Fruit fly (Drosophila melanogaster) whole organism, pupa: ENCODE measurements around the gene Tgi.

ENCODE experiments used
- CG10348 ChIP-seq: fragments of 200-800 bp; sonication (Bioruptor generic); IDR thresholded peaks from 2 replicates; pipeline ENCODE4 v1.3.6; 2022; ENCODE audit warnings: missing biosample characterization, missing genetic modification characterization
- CG12605 ChIP-seq: fragments of 200-800 bp; sonication (Bioruptor generic); IDR thresholded peaks from 2 replicates; pipeline ENCODE4 v1.3.6; 2022; ENCODE audit warnings: missing biosample characterization, missing genetic modification characterization
- CG13204 ChIP-seq: fragments of 200-800 bp; sonication (Bioruptor generic); optimal IDR thresholded peaks from 2 replicates; lab custom pipeline; 2018; ENCODE audit warnings: missing biosample characterization, mild to moderate bottlenecking, missing genetic modification characterization, moderate library complexity
- CG14655 ChIP-seq: fragments of 200-800 bp; sonication (Bioruptor generic); optimal IDR thresholded peaks from 3 replicates; lab custom pipeline; 2017; ENCODE audit warnings: mild to moderate bottlenecking, missing biosample characterization, missing genetic modification reagents, missing genetic modification characterization
- CG15710 ChIP-seq: fragments of 200-800 bp; sonication (Bioruptor generic); optimal IDR thresholded peaks from 2 replicates; lab custom pipeline; 2018; ENCODE audit warnings: missing biosample characterization, mild to moderate bottlenecking, missing genetic modification characterization, moderate library complexity
- CG17806 ChIP-seq: fragments of 200-800 bp; sonication (Bioruptor generic); optimal IDR thresholded peaks from 2 replicates; lab custom pipeline; 2018; ENCODE audit warnings: missing biosample characterization, mild to moderate bottlenecking, missing genetic modification characterization, moderate library complexity
- CG32121 ChIP-seq: fragments of 200-800 bp; sonication (Bioruptor generic); IDR thresholded peaks from 2 replicates; pipeline ENCODE4 v1.3.6; 2022; ENCODE audit warnings: missing biosample characterization, missing genetic modification characterization
- CG34367 ChIP-seq: fragments of 200-800 bp; sonication (Bioruptor generic); optimal IDR thresholded peaks from 2 replicates; lab custom pipeline; 2018; ENCODE audit warnings: missing biosample characterization, mild to moderate bottlenecking, missing genetic modification characterization
- CG4496 ChIP-seq: fragments of 200-800 bp; sonication (Bioruptor generic); IDR thresholded peaks from 3 replicates; pipeline ENCODE4 v1.3.6; 2022; ENCODE audit warnings: missing biosample characterization, missing genetic modification characterization
- CG8159 ChIP-seq: fragments of 200-800 bp; sonication (Bioruptor generic); optimal IDR thresholded peaks from 3 replicates; lab custom pipeline; 2018; ENCODE audit warnings: missing biosample characterization, mild to moderate bottlenecking, missing genetic modification characterization, moderate library complexity
- CG8301 ChIP-seq: fragments of 200-800 bp; sonication (Bioruptor generic); optimal IDR thresholded peaks from 2 replicates; lab custom pipeline; 2018; ENCODE audit warnings: missing biosample characterization, mild to moderate bottlenecking, missing genetic modification characterization
- CG9948 ChIP-seq: fragments of 200-800 bp; sonication (Bioruptor generic); optimal IDR thresholded peaks from 2 replicates; lab custom pipeline; 2018; ENCODE audit warnings: missing biosample characterization, mild to moderate bottlenecking, missing genetic modification characterization, moderate library complexity
- D1 ChIP-seq: fragments of 200-800 bp; sonication (Bioruptor generic); optimal IDR thresholded peaks from 2 replicates; lab custom pipeline; 2018; ENCODE audit warnings: missing biosample characterization, mild to moderate bottlenecking, missing genetic modification characterization, moderate library complexity
- EcR ChIP-seq: fragments of 200-800 bp; sonication (Bioruptor generic); optimal IDR thresholded peaks from 3 replicates; lab custom pipeline; 2019; ENCODE audit warnings: missing biosample characterization, missing genetic modification characterization, mild to moderate bottlenecking, moderate library complexity, missing genetic modification reagents
- Ets98B ChIP-seq: fragments of 200-800 bp; sonication (Bioruptor generic); IDR thresholded peaks from 2 replicates; pipeline ENCODE4 v1.3.6; 2022; ENCODE audit warnings: missing biosample characterization, missing genetic modification characterization
- Pif1A ChIP-seq: fragments of 200-800 bp; sonication (Bioruptor generic); optimal IDR thresholded peaks from 3 replicates; lab custom pipeline; 2016; ENCODE audit warnings: missing biosample characterization, missing genetic modification characterization
- Pif1B ChIP-seq: fragments of 200-800 bp; sonication (Bioruptor generic); optimal IDR thresholded peaks from 3 replicates; lab custom pipeline; 2016; ENCODE audit warnings: missing biosample characterization, missing genetic modification characterization
- Snoo ChIP-seq: fragments of 200-800 bp; sonication (Bioruptor generic); optimal IDR thresholded peaks from 3 replicates; lab custom pipeline; 2017; ENCODE audit warnings: missing biosample characterization, mild to moderate bottlenecking, missing genetic modification characterization, inconsistent platforms
- fd96Ca ChIP-seq: fragments of 200-800 bp; sonication (Bioruptor generic); IDR thresholded peaks from 3 replicates; pipeline ENCODE4 v1.3.6; 2022; ENCODE audit warnings: missing biosample characterization, missing genetic modification characterization
- gl ChIP-seq: fragments of 200-800 bp; sonication (Bioruptor generic); optimal IDR thresholded peaks from 2 replicates; lab custom pipeline; 2018; ENCODE audit warnings: missing biosample characterization, mild to moderate bottlenecking, missing genetic modification characterization
- rn ChIP-seq: fragments of 200-800 bp; sonication (Bioruptor generic); IDR thresholded peaks from 2 replicates; pipeline ENCODE4 v1.3.6; 2022; ENCODE audit warnings: missing biosample characterization, missing genetic modification characterization

Gene Tgi

DNA sequence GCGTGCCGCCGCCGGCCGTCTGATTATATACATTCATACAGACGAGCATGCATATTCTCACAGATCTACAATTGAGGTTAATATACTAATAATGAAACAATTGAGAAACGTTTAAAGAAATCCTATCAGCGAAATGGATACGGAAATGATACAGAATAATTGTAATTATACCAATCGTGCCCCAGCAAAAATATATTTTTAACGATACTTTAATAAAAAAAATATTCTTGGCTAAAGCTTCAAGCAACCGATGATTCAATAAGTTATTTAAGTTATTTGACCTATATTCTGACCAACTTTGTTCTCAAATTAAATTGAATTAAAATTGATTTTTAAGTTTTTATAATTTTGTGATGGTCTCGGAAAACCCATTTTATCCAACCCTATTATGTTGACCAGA, 10.5 kb upstream of the Tgi start:
- TF ChIP-seq CG12605 (GFP tag; lab: Robert Waterston, UW) (peak; percentile 18; the same call in 1 of the 2 replicates), CG8301 (tag; lab: Kevin White, UChicago) (peak; percentile 15), fd96Ca (GFP tag; lab: Robert Waterston, UW) (no peak), CG10348 (GFP tag; lab: Robert Waterston, UW) (no peak)

dm6 chr3L:13476566-13477452, 9.8 kb upstream of the Tgi start:
- TF ChIP-seq Pif1A (GFP tag; lab: Kevin White, UChicago) (peak; percentile 88), CG32121 (GFP tag; lab: Robert Waterston, UW) (peak; percentile 94), D1 (tag; lab: Kevin White, UChicago) (peak; percentile 92), CG12605 (GFP tag; lab: Robert Waterston, UW) (peak; percentile 75), CG10348 (GFP tag; lab: Robert Waterston, UW) (peak; percentile 71), Ets98B (GFP tag; lab: Robert Waterston, UW) (peak; percentile 90), CG17806 (peak; percentile 89), CG34367 (tag; lab: Kevin White, UChicago) (peak; percentile 91), CG8159 (tag; lab: Kevin White, UChicago) (peak; percentile 90), Pif1B (GFP tag; lab: Kevin White, UChicago) (peak; percentile 81), gl (tag; lab: Kevin White, UChicago) (peak; percentile 72), CG15710 (tag; lab: Kevin White, UChicago) (peak; percentile 93), fd96Ca (GFP tag; lab: Robert Waterston, UW) (peak; percentile 86), CG4496 (GFP tag; lab: Robert Waterston, UW) (peak; percentile 88), Snoo (tag; lab: Kevin White, UChicago) (peak; percentile 79), CG9948 (peak; percentile 95), CG8301 (tag; lab: Kevin White, UChicago) (peak; percentile 97), CG14655 (peak; percentile 97), EcR (GFP tag; lab: Kevin White, UChicago) (no peak), CG13204 (peak; percentile 60), rn (peak; percentile 87)
- TF ChIP-seq, all 21 proteins: peak for 20

DNA sequence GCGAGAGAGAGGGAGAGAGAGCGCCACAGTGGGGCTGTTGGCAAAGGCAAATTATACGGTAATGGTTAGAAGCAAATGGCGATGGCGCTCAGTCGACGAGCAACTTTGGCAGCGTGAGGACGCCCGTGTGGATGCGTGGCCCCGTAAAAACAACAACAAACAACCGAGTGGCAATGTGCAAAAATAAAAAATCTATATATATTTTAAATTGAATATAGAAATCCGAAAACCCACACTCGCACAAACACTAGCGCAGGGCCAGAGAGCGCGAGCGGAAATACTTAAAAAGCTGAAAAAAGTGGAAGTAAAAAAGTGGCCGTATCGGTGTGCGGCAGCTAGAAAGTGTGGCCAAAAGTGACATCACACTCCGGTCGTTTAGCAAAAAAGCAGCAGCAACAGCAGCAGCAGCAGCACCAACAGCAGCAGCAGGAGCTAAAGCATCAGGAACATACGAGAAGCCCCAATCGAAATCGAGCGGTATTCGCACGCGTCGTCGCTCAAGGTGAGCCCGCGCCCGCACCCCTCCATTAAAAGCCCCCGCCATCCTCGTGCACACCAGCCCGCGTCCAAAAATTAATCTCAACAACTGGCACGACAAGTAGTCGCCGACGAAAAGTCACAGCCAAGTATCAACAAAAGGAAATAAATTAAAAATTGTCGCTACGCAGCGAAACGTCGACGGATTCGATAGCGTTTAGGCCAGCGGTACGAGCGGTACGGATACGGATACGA, 9.0 kb upstream of the Tgi start, which contains the start of gene stv:
TSS of gene stv (plus strand) at position 89 of the 732 bp plus-strand sequence.
- TF ChIP-seq Ets98B (GFP tag; lab: Robert Waterston, UW) (peak; percentile 9; the same call in 1 of the 2 replicates), rn (no peak), CG32121 (GFP tag; lab: Robert Waterston, UW) (no peak), D1 (tag; lab: Kevin White, UChicago) (no peak), CG13204 (no peak), CG15710 (tag; lab: Kevin White, UChicago) (no peak), Pif1A (GFP tag; lab: Kevin White, UChicago) (no peak), gl (tag; lab: Kevin White, UChicago) (no peak), fd96Ca (GFP tag; lab: Robert Waterston, UW) (peak; percentile 11; the same call in 1 of the 3 replicates), CG14655 (no peak), CG10348 (GFP tag; lab: Robert Waterston, UW) (no peak), EcR (GFP tag; lab: Kevin White, UChicago) (no peak), CG12605 (GFP tag; lab: Robert Waterston, UW) (no peak), Snoo (tag; lab: Kevin White, UChicago) (no peak), Pif1B (GFP tag; lab: Kevin White, UChicago) (no peak), CG4496 (GFP tag; lab: Robert Waterston, UW) (no peak), CG8159 (tag; lab: Kevin White, UChicago) (no peak)

- TF ChIP-seq CG10348 (GFP tag; lab: Robert Waterston, UW): no peak
- no peak for TF ChIP-seq Pif1B (GFP tag; lab: Kevin White, UChicago)
- TF ChIP-seq CG13204: peak; percentile 76
- TF ChIP-seq fd96Ca (GFP tag; lab: Robert Waterston, UW): no peak
- TF ChIP-seq CG12605 (GFP tag; lab: Robert Waterston, UW): no peak
- TF ChIP-seq rn: no peak
- peak; percentile 13 for TF ChIP-seq CG8301 (tag; lab: Kevin White, UChicago)
- TF ChIP-seq CG4496 (GFP tag; lab: Robert Waterston, UW): no peak
- TF ChIP-seq CG34367 (tag; lab: Kevin White, UChicago): no peak
- TF ChIP-seq CG14655: peak; percentile 7
- TF ChIP-seq CG8159 (tag; lab: Kevin White, UChicago): peak; percentile 42
- TF ChIP-seq CG15710 (tag; lab: Kevin White, UChicago): peak; percentile 26
- no peak for TF ChIP-seq CG32121 (GFP tag; lab: Robert Waterston, UW)
- peak; percentile 1 for TF ChIP-seq CG17806
- TF ChIP-seq D1 (tag; lab: Kevin White, UChicago): no peak
- no peak for TF ChIP-seq Ets98B (GFP tag; lab: Robert Waterston, UW)
- no peak for TF ChIP-seq CG9948
- TF ChIP-seq gl (tag; lab: Kevin White, UChicago): no peak
- peak; percentile 5 for TF ChIP-seq Pif1A (GFP tag; lab: Kevin White, UChicago)
- TF ChIP-seq Snoo (tag; lab: Kevin White, UChicago): peak; percentile 25
- peak; percentile 88 for TF ChIP-seq EcR (GFP tag; lab: Kevin White, UChicago)
Observed at dm6 chr3L:13478339-13479203, 8.0 kb upstream of the Tgi start.
